Fruit fly (Drosophila melanogaster) whole organism, adult: ENCODE measurements around the gene CG2126.

Source experiments
- CG11617 ChIP-seq: fragments of 200-800 bp; sonication (Bioruptor generic); optimal IDR thresholded peaks from 2 replicates; lab custom pipeline; 2017; ENCODE audit warnings: mild to moderate bottlenecking, missing biosample characterization, missing genetic modification reagents, missing genetic modification characterization
- CG12768 ChIP-seq: fragments of 200-800 bp; sonication (Bioruptor generic); optimal IDR thresholded peaks from 2 replicates; lab custom pipeline; 2017; ENCODE audit warnings: missing biosample characterization, missing genetic modification characterization, mild to moderate bottlenecking, moderate library complexity, missing genetic modification reagents
- CG14711 ChIP-seq: fragments of 200-800 bp; sonication (Bioruptor generic); optimal IDR thresholded peaks from 2 replicates; lab custom pipeline; 2018; ENCODE audit warnings: missing biosample characterization, mild to moderate bottlenecking, missing genetic modification characterization, moderate library complexity
- CG1620 ChIP-seq: fragments of 200-800 bp; sonication (Bioruptor generic); optimal IDR thresholded peaks from 2 replicates; lab custom pipeline; 2016; ENCODE audit warnings: missing biosample characterization, missing genetic modification characterization
- CG33017 ChIP-seq: fragments of 200-800 bp; sonication (Bioruptor generic); optimal IDR thresholded peaks from 2 replicates; lab custom pipeline; 2018; ENCODE audit warnings: missing biosample characterization, mild to moderate bottlenecking, missing genetic modification characterization, moderate library complexity
- CG5204 ChIP-seq: fragments of 200-800 bp; sonication (Bioruptor generic); optimal IDR thresholded peaks from 2 replicates; lab custom pipeline; 2016; ENCODE audit warnings: missing biosample characterization, missing genetic modification characterization
- CG7045 ChIP-seq: fragments of 200-800 bp; sonication (Bioruptor generic); optimal IDR thresholded peaks from 2 replicates; lab custom pipeline; 2017; ENCODE audit warnings: missing biosample characterization, mild to moderate bottlenecking, missing genetic modification characterization
- CG7101 ChIP-seq: fragments of 200-800 bp; sonication (Bioruptor generic); optimal IDR thresholded peaks from 2 replicates; lab custom pipeline; 2018; ENCODE audit warnings: missing biosample characterization, mild to moderate bottlenecking, missing genetic modification characterization, moderate library complexity
- Clk ChIP-seq: fragments of 200-800 bp; sonication (Bioruptor generic); optimal IDR thresholded peaks from 2 replicates; lab custom pipeline; 2017; ENCODE audit warnings: missing biosample characterization, missing genetic modification characterization
- Crg-1 ChIP-seq: fragments of 200-800 bp; sonication (Bioruptor generic); optimal IDR thresholded peaks from 2 replicates; lab custom pipeline; 2016; ENCODE audit warnings: missing biosample characterization, missing genetic modification characterization
- Hr96 ChIP-seq: fragments of 200-800 bp; sonication (Bioruptor generic); optimal IDR thresholded peaks from 2 replicates; lab custom pipeline; 2016; ENCODE audit warnings: missing biosample characterization, missing genetic modification characterization
- Mnt ChIP-seq: fragments of 200-800 bp; sonication (Bioruptor generic); optimal IDR thresholded peaks from 2 replicates; lab custom pipeline; 2016; ENCODE audit warnings: missing biosample characterization, mild to moderate bottlenecking, missing genetic modification characterization
- bab1 ChIP-seq: fragments of 200-800 bp; sonication (Bioruptor generic); optimal IDR thresholded peaks from 3 replicates; lab custom pipeline; 2019; ENCODE audit warnings: missing biosample characterization, mild to moderate bottlenecking, missing genetic modification characterization, moderate library complexity
- cic ChIP-seq: fragments of 200-800 bp; sonication (Bioruptor generic); optimal IDR thresholded peaks from 2 replicates; lab custom pipeline; 2017; ENCODE audit warnings: missing biosample characterization, mild to moderate bottlenecking, missing genetic modification characterization, moderate library complexity
- cnc ChIP-seq, 2 experiments: fragments of >200 bp; optimal IDR thresholded peaks; 2 replicates each; lab custom pipeline; 2017
- kay ChIP-seq: fragments of 200-800 bp; sonication (Bioruptor generic); peaks from one replicate; lab custom pipeline; 2016; ENCODE audit warnings: missing biosample characterization, missing genetic modification characterization, borderline replicate concordance
- ovo ChIP-seq: fragments of 200-800 bp; sonication (Bioruptor generic); optimal IDR thresholded peaks from 2 replicates; lab custom pipeline; 2016; ENCODE audit warnings: missing biosample characterization, missing genetic modification characterization
- pad ChIP-seq: fragments of 200-800 bp; sonication (Bioruptor generic); optimal IDR thresholded peaks from 3 replicates; lab custom pipeline; 2017; ENCODE audit warnings: missing biosample characterization, missing genetic modification characterization, mild to moderate bottlenecking, moderate library complexity, missing genetic modification reagents
- tj ChIP-seq: fragments of 200-800 bp; sonication (Bioruptor generic); optimal IDR thresholded peaks from 3 replicates; lab custom pipeline; 2017; ENCODE audit warnings: missing biosample characterization, mild to moderate bottlenecking, missing genetic modification characterization, moderate library complexity
- toe ChIP-seq: fragments of 200-800 bp; sonication (Bioruptor generic); optimal IDR thresholded peaks from 2 replicates; lab custom pipeline; 2016; ENCODE audit warnings: missing biosample characterization, missing genetic modification characterization

Gene CG2126

DNA sequence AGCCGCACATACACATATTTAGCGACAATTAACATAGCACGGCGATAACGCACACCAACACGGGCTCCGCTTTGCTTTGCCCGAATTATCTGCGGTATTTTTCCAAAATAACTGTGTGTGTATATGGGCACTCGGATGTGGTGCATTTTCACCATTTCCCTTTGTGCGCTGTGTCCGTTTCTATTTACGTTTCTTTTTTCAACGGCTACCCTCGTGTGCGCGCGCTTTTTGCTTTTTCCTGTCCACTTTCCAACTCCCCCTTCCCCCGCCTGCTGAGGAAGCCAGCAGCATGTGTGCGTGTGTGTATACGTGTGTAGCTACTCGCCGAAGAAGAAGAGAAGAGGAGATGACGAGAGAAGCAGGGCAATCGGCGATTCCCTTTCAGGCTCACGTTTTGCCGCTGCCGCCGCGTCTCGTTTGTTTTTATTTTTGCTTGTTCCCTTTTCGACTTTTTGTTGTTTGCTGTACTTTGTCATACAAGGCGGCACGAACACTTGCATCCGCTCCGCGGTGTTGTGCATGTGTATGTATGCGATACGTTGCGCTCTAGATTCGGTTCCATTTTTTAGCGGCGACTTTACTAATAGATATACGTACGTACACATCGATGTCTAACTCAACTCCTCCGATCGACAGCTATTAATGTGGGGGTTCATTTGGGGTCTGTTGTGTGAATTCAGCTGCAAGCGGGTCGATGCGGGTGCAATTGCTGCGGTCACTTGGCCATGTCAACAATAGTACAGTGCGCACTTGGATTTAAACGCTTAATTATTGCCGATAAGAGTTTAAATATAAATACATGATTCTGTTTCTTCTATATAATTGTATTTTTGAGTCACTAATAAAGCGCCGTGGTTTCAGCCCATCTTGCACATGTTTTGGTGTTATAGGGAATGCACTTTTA is 28.1 kb downstream of the CG2126 start:
- peak; percentile 28 for TF ChIP-seq CG12768 (GFP tag; lab: Kevin White, UChicago)
- no peak for TF ChIP-seq CG33017 (tag; lab: Kevin White, UChicago)
- peak; percentile 93 for TF ChIP-seq cic (GFP tag; lab: Kevin White, UChicago)
- TF ChIP-seq toe, result no peak
- TF ChIP-seq tj (GFP tag; lab: Kevin White, UChicago), result peak; percentile 40
- TF ChIP-seq Crg-1 (GFP tag; lab: Kevin White, UChicago), result no peak
- peak; percentile 16 for TF ChIP-seq bab1 (GFP tag; lab: Kevin White, UChicago)
- no peak for TF ChIP-seq CG14711 (tag; lab: Kevin White, UChicago)
- TF ChIP-seq Hr96 (GFP tag; lab: Kevin White, UChicago), result peak; percentile 49
- no peak for TF ChIP-seq CG7045 (GFP tag; lab: Kevin White, UChicago)
- TF ChIP-seq CG5204 (GFP tag; lab: Kevin White, UChicago), result no peak
- no peak for TF ChIP-seq cnc (optimal IDR thresholded peaks at IDR 0.05; lab: Kevin White, UChicago)
- peak; percentile 28 for TF ChIP-seq ovo (GFP tag; lab: Kevin White, UChicago)
- TF ChIP-seq pad (GFP tag; lab: Kevin White, UChicago), result peak; percentile 60
- TF ChIP-seq CG7101 (tag; lab: Kevin White, UChicago), result peak; percentile 5
- TF ChIP-seq Mnt (GFP tag; lab: Kevin White, UChicago), result peak; percentile 99
- no peak for TF ChIP-seq kay (GFP tag; lab: Kevin White, UChicago)
- no peak for TF ChIP-seq Clk (GFP tag; lab: Kevin White, UChicago)
- TF ChIP-seq CG11617, result peak; percentile 69
- TF ChIP-seq CG1620, result no peak

DNA sequence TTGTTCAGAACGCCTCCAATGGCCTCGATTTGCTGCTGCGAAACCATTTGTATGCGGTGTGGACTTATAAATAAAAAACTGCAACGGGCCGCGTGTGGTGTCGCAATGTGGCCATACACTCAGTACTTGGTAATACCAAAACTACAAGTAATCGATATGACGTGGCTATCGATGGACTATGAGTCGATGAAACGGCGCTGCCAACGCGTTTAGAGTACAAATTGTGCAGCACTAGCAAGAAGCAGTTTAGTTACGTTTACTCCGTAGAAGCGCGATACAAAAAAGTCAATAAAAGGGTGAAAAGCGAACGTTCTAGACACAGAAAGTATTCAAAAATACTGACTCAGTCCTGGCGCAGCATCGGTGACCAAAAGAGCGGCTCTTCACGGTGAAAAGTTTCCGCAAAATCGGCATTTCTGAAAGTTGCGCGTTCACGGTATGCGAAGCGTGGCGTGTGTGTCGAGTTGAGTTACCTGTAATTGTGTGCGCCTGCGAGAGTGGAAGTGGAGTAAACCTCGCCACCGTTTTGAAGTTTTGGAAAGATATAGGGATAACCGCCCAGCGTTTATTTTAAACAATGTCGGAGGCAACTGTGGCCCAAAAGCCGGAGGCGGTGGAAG is 28.9 kb downstream of the CG2126 start, which contains the start of the genes nero and CG1910:
TSS of gene nero (minus strand) at position 130 of the 620 bp plus-strand sequence.
TSS of gene CG1910 (plus strand) at position 215 of the 620 bp plus-strand sequence.
- TF ChIP-seq CG14711 (tag; lab: Kevin White, UChicago) (no peak), Clk (GFP tag; lab: Kevin White, UChicago) (no peak), pad (GFP tag; lab: Kevin White, UChicago) (no peak), Mnt (GFP tag; lab: Kevin White, UChicago) (peak; percentile 96), cnc (optimal IDR thresholded peaks at IDR 0.05; lab: Kevin White, UChicago) (no peak), CG5204 (GFP tag; lab: Kevin White, UChicago) (no peak), CG11617 (no peak), CG33017 (tag; lab: Kevin White, UChicago) (no peak), CG7101 (tag; lab: Kevin White, UChicago) (peak; percentile 54), ovo (GFP tag; lab: Kevin White, UChicago) (no peak), cic (GFP tag; lab: Kevin White, UChicago) (no peak), kay (GFP tag; lab: Kevin White, UChicago) (no peak), CG7045 (GFP tag; lab: Kevin White, UChicago) (no peak), Crg-1 (GFP tag; lab: Kevin White, UChicago) (peak; percentile 18), CG12768 (GFP tag; lab: Kevin White, UChicago) (no peak), Hr96 (GFP tag; lab: Kevin White, UChicago) (no peak), toe (peak; percentile 0), bab1 (GFP tag; lab: Kevin White, UChicago) (peak; percentile 42), CG1620 (peak; percentile 18), tj (GFP tag; lab: Kevin White, UChicago) (peak; percentile 85)

DNA sequence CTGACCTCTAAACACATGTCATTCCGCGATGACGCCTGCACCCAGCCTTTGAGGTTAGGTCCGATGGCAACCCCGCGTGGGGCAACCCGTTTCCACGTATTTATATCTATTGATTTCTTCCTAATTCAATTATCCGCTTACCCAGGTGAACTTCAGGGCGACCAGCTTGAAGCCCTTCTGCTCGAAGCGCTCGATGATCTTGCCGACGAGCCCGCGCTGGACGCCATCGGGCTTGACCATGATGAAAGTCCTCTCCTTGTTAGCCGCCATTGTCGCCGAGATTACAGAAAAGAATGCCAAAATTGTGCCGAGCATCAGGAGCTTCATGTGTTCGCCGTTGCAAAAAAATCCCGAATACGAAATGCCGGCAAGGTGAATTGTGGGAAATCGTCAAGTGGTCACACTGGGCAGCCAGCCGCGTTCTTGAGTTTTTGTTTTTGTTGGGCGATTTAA is 30.8 kb downstream of the CG2126 start, which contains the start of gene awd:
TSS of gene awd (minus strand) at position 449 of the 453 bp plus-strand sequence.
- TF ChIP-seq CG7045 (GFP tag; lab: Kevin White, UChicago), result no peak
- peak; percentile 56 for TF ChIP-seq CG7101 (tag; lab: Kevin White, UChicago)
- no peak for TF ChIP-seq CG5204 (GFP tag; lab: Kevin White, UChicago)
- peak; percentile 58 for TF ChIP-seq CG14711 (tag; lab: Kevin White, UChicago)
- peak; percentile 61 for TF ChIP-seq Hr96 (GFP tag; lab: Kevin White, UChicago)
- peak; percentile 45 for TF ChIP-seq tj (GFP tag; lab: Kevin White, UChicago)
- peak; percentile 54 for TF ChIP-seq bab1 (GFP tag; lab: Kevin White, UChicago)
- peak; percentile 27 for TF ChIP-seq CG12768 (GFP tag; lab: Kevin White, UChicago)
- peak; percentile 30 for TF ChIP-seq Clk (GFP tag; lab: Kevin White, UChicago)
- peak; percentile 23 for TF ChIP-seq ovo (GFP tag; lab: Kevin White, UChicago)
- peak; percentile 5 for TF ChIP-seq pad (GFP tag; lab: Kevin White, UChicago)
- peak; percentile 43 for TF ChIP-seq CG11617
- peak; percentile 54 for TF ChIP-seq cic (GFP tag; lab: Kevin White, UChicago)
- peak; percentile 47 for TF ChIP-seq CG33017 (tag; lab: Kevin White, UChicago)
- no peak for TF ChIP-seq cnc (optimal IDR thresholded peaks at IDR 0.05; lab: Kevin White, UChicago)
- peak; percentile 65 for TF ChIP-seq Crg-1 (GFP tag; lab: Kevin White, UChicago)
- TF ChIP-seq Mnt (GFP tag; lab: Kevin White, UChicago), result peak; percentile 95
- no peak for TF ChIP-seq CG1620
- no peak for TF ChIP-seq toe
- no peak for TF ChIP-seq kay (GFP tag; lab: Kevin White, UChicago)

DNA sequence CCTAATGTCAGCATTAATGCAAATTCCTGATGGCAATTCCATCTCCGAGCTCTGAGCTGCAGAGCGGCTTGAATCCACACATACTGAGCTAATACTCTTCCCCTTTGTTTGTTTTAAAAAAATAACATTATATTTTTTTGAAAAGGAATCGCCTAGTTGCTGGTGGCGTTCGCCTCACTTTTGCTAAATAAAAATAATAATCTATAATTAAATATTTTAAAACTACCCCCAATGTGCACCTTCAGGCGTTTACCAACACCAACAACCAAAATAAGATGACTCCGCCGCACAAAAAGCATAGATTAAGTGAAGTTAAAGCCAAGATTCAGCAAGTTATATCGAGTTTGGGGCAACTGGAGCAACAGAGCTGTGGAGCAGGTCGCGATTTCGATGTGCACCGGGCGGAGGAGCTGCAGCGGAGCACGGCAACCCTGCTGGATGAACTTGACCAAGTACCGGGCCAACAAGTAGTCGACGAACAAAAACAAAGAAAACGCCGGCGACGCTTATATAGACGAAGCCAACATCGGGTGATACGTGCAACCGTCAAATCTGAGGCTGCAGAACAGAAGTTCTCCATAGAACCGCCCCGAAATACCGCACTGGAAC is 32.3 kb downstream of the CG2126 start, which contains the start of gene CG1896:
TSS of gene CG1896 (plus strand) at position 239 of the 609 bp plus-strand sequence.
- TF ChIP-seq CG33017 (tag; lab: Kevin White, UChicago), result peak; percentile 22
- TF ChIP-seq cic (GFP tag; lab: Kevin White, UChicago), result no peak
- no peak for TF ChIP-seq Hr96 (GFP tag; lab: Kevin White, UChicago)
- no peak for TF ChIP-seq pad (GFP tag; lab: Kevin White, UChicago)
- TF ChIP-seq CG12768 (GFP tag; lab: Kevin White, UChicago), result peak; percentile 61
- peak; percentile 41 for TF ChIP-seq Mnt (GFP tag; lab: Kevin White, UChicago)
- TF ChIP-seq CG5204 (GFP tag; lab: Kevin White, UChicago), result no peak
- TF ChIP-seq tj (GFP tag; lab: Kevin White, UChicago), result no peak
- no peak for TF ChIP-seq ovo (GFP tag; lab: Kevin White, UChicago)
- peak; percentile 9 for TF ChIP-seq Crg-1 (GFP tag; lab: Kevin White, UChicago)
- peak; percentile 30 for TF ChIP-seq CG11617
- peak; percentile 60 for TF ChIP-seq CG7101 (tag; lab: Kevin White, UChicago)
- TF ChIP-seq kay (GFP tag; lab: Kevin White, UChicago), result no peak
- peak; percentile 84 for TF ChIP-seq CG14711 (tag; lab: Kevin White, UChicago)
- TF ChIP-seq toe, result peak; percentile 51
- no peak for TF ChIP-seq cnc (optimal IDR thresholded peaks at IDR 0.05; lab: Kevin White, UChicago)
- peak; percentile 19 for TF ChIP-seq CG7045 (GFP tag; lab: Kevin White, UChicago)
- peak; percentile 49 for TF ChIP-seq bab1 (GFP tag; lab: Kevin White, UChicago)
- TF ChIP-seq CG1620, result peak; percentile 26
- no peak for TF ChIP-seq Clk (GFP tag; lab: Kevin White, UChicago)
